Fruit fly (Drosophila melanogaster) whole organism, embryonic: ENCODE measurements around the gene CG34125.
A peak's percentile ranks its signal among the peaks of the same experiment; 100 is the strongest.

ENCODE experiments used
- Atf3 ChIP-seq: fragments of 200-800 bp; sonication (Bioruptor generic); optimal IDR thresholded peaks from 3 replicates; lab custom pipeline; 2016; ENCODE audit warnings: missing biosample characterization, missing genetic modification characterization
- B-H2 ChIP-seq: fragments of 200-800 bp; sonication (Bioruptor generic); optimal IDR thresholded peaks from 2 replicates; lab custom pipeline; 2018; ENCODE audit warnings: missing biosample characterization, mild to moderate bottlenecking, missing genetic modification characterization
- CG10209 ChIP-seq: fragments of 200-800 bp; sonication (Bioruptor generic); optimal IDR thresholded peaks from 3 replicates; lab custom pipeline; 2017; ENCODE audit warnings: missing biosample characterization, mild to moderate bottlenecking, missing genetic modification characterization, missing genetic modification reagents
- CG10431 ChIP-seq: fragments of 200-800 bp; sonication (Bioruptor generic); optimal IDR thresholded peaks from 3 replicates; lab custom pipeline; 2018; ENCODE audit warnings: missing biosample characterization, mild to moderate bottlenecking, missing genetic modification characterization
- CG10462 ChIP-seq: fragments of 200-800 bp; sonication (Bioruptor generic); optimal IDR thresholded peaks from 2 replicates; lab custom pipeline; 2016; ENCODE audit warnings: missing biosample characterization, missing genetic modification characterization
- CG10959 ChIP-seq: fragments of 200-800 bp; sonication (Bioruptor generic); IDR thresholded peaks from 2 replicates; pipeline ENCODE4 v1.3.6; 2022; ENCODE audit warnings: missing biosample characterization, missing genetic modification characterization
- CG10979 ChIP-seq: fragments of 200-800 bp; sonication (Bioruptor generic); optimal IDR thresholded peaks from 2 replicates; lab custom pipeline; 2018; ENCODE audit warnings: missing biosample characterization, mild to moderate bottlenecking, missing genetic modification characterization, moderate library complexity
- CG11504 ChIP-seq: fragments of 200-800 bp; sonication (Bioruptor generic); optimal IDR thresholded peaks from 3 replicates; lab custom pipeline; 2019; ENCODE audit warnings: missing biosample characterization, mild to moderate bottlenecking, missing genetic modification characterization, moderate library complexity
- CG12219 ChIP-seq: fragments of 200-800 bp; sonication (Bioruptor generic); optimal IDR thresholded peaks from 3 replicates; lab custom pipeline; 2018; ENCODE audit warnings: missing biosample characterization, mild to moderate bottlenecking, missing genetic modification characterization
- CG12299 ChIP-seq: fragments of 200-800 bp; sonication (Bioruptor generic); optimal IDR thresholded peaks from 2 replicates; lab custom pipeline; 2018; ENCODE audit warnings: missing biosample characterization, mild to moderate bottlenecking, missing genetic modification characterization
- CG15514 ChIP-seq: fragments of 200-800 bp; sonication (Bioruptor generic); optimal IDR thresholded peaks from 3 replicates; lab custom pipeline; 2017; ENCODE audit warnings: missing biosample characterization, missing genetic modification characterization, mild to moderate bottlenecking, moderate library complexity, missing genetic modification reagents
- CG16815 ChIP-seq: fragments of 200-800 bp; sonication (Bioruptor generic); optimal IDR thresholded peaks from 3 replicates; lab custom pipeline; 2017; ENCODE audit warnings: missing biosample characterization, mild to moderate bottlenecking, missing genetic modification characterization
- CG17568 ChIP-seq: fragments of 200-800 bp; sonication (Bioruptor generic); optimal IDR thresholded peaks from 2 replicates; lab custom pipeline; 2018; ENCODE audit warnings: missing biosample characterization, mild to moderate bottlenecking, missing genetic modification characterization, moderate library complexity
- CG3065 ChIP-seq: fragments of 200-800 bp; sonication (Bioruptor generic); optimal IDR thresholded peaks from 2 replicates; lab custom pipeline; 2016; ENCODE audit warnings: missing biosample characterization, missing genetic modification characterization
- CG31388 ChIP-seq: fragments of 200-800 bp; sonication (Bioruptor generic); optimal IDR thresholded peaks from 2 replicates; lab custom pipeline; 2016; ENCODE audit warnings: missing biosample characterization, missing genetic modification characterization
- CG3995 ChIP-seq: fragments of 200-800 bp; sonication (Bioruptor generic); optimal IDR thresholded peaks from 3 replicates; lab custom pipeline; 2016; ENCODE audit warnings: missing biosample characterization, missing genetic modification characterization
- CG4820 ChIP-seq: fragments of 200-800 bp; sonication (Bioruptor generic); optimal IDR thresholded peaks from 3 replicates; lab custom pipeline; 2016; ENCODE audit warnings: missing biosample characterization, missing genetic modification characterization
- CG7839 ChIP-seq: fragments of 200-800 bp; sonication (Bioruptor generic); optimal IDR thresholded peaks from 3 replicates; lab custom pipeline; 2018; ENCODE audit warnings: missing biosample characterization, mild to moderate bottlenecking, missing genetic modification characterization, moderate library complexity
- CG8478 ChIP-seq: fragments of >200 bp; optimal IDR thresholded peaks from 2 replicates; lab custom pipeline; 2018
- CG9817 ChIP-seq: fragments of 200-800 bp; sonication (Bioruptor generic); optimal IDR thresholded peaks from 2 replicates; lab custom pipeline; 2018; ENCODE audit warnings: missing biosample characterization, mild to moderate bottlenecking, missing genetic modification characterization, moderate library complexity
- Camta ChIP-seq: fragments of 200-800 bp; sonication (Bioruptor generic); optimal IDR thresholded peaks from 2 replicates; lab custom pipeline; 2016; ENCODE audit warnings: missing biosample characterization, missing genetic modification characterization
- HLH4C ChIP-seq: fragments of 200-800 bp; sonication (Bioruptor generic); IDR thresholded peaks from 3 replicates; pipeline ENCODE4 v1.3.6; 2022; ENCODE audit warnings: missing biosample characterization, missing genetic modification characterization; ENCODE audit not compliant: partially characterized antibody
- HLH54F ChIP-seq: fragments of 200-800 bp; sonication (Bioruptor generic); optimal IDR thresholded peaks from 3 replicates; lab custom pipeline; 2016; ENCODE audit warnings: missing biosample characterization, missing genetic modification characterization
- Lpt ChIP-seq: fragments of >200 bp; optimal IDR thresholded peaks from 2 replicates; lab custom pipeline; 2018; ENCODE audit warnings: missing biosample characterization, missing genetic modification characterization
- MTF-1 ChIP-seq: fragments of 200-800 bp; sonication (Bioruptor generic); optimal IDR thresholded peaks from 2 replicates; lab custom pipeline; 2018; ENCODE audit warnings: missing biosample characterization, mild to moderate bottlenecking, missing genetic modification characterization, borderline replicate concordance
- Mad ChIP-seq: fragments of 200-800 bp; sonication (Bioruptor generic); optimal IDR thresholded peaks from 2 replicates; lab custom pipeline; 2016; ENCODE audit warnings: missing biosample characterization, missing genetic modification characterization
- Nf-YB ChIP-seq: fragments of 200-800 bp; sonication (Bioruptor generic); optimal IDR thresholded peaks from 3 replicates; lab custom pipeline; 2019; ENCODE audit warnings: missing biosample characterization, mild to moderate bottlenecking, missing genetic modification characterization, moderate library complexity
- Poxn ChIP-seq: fragments of 200-800 bp; sonication (Bioruptor generic); IDR thresholded peaks from 2 replicates; pipeline ENCODE4 v1.3.6; 2022; ENCODE audit warnings: missing biosample characterization, missing genetic modification characterization
- Sox100B ChIP-seq: fragments of 200-800 bp; sonication (Bioruptor generic); optimal IDR thresholded peaks from 3 replicates; lab custom pipeline; 2018; ENCODE audit warnings: missing biosample characterization, mild to moderate bottlenecking, missing genetic modification characterization
- Sry-δ ChIP-seq: fragments of 200-800 bp; sonication (Bioruptor generic); optimal IDR thresholded peaks from 2 replicates; lab custom pipeline; 2016; ENCODE audit warnings: missing biosample characterization, missing genetic modification characterization
- YL-1 ChIP-seq: fragments of 200-800 bp; sonication (Bioruptor generic); optimal IDR thresholded peaks from 3 replicates; lab custom pipeline; 2017; ENCODE audit warnings: missing biosample characterization, mild to moderate bottlenecking, missing genetic modification characterization
- ab ChIP-seq: fragments of 200-800 bp; sonication (Bioruptor generic); optimal IDR thresholded peaks from 2 replicates; lab custom pipeline; 2016; ENCODE audit warnings: missing biosample characterization, missing genetic modification characterization
- ash1 ChIP-seq: fragments of 200-800 bp; sonication (Bioruptor generic); optimal IDR thresholded peaks from 2 replicates; lab custom pipeline; 2018; ENCODE audit warnings: missing biosample characterization, mild to moderate bottlenecking, missing genetic modification characterization
- btn ChIP-seq: fragments of 200-800 bp; sonication (Bioruptor generic); optimal IDR thresholded peaks from 2 replicates; lab custom pipeline; 2016; ENCODE audit warnings: missing biosample characterization, missing genetic modification characterization
- cg ChIP-seq: fragments of 200-800 bp; sonication (Bioruptor generic); optimal IDR thresholded peaks from 3 replicates; lab custom pipeline; 2019; ENCODE audit warnings: missing biosample characterization, mild to moderate bottlenecking, missing genetic modification characterization, moderate library complexity
- ci ChIP-seq: fragments of 200-800 bp; sonication (Bioruptor generic); IDR thresholded peaks from 3 replicates; pipeline ENCODE4 v1.3.6; 2022; ENCODE audit warnings: missing biosample characterization, missing genetic modification characterization
- exex ChIP-seq: fragments of 200-800 bp; sonication (Bioruptor generic); optimal IDR thresholded peaks from 4 replicates; lab custom pipeline; 2018; ENCODE audit warnings: missing biosample characterization, mild to moderate bottlenecking, missing genetic modification characterization, moderate library complexity
- h ChIP-seq: fragments of >200 bp; optimal IDR thresholded peaks from 2 replicates; lab custom pipeline; 2017
- mld ChIP-seq: fragments of 200-800 bp; sonication (Bioruptor generic); IDR thresholded peaks from 3 replicates; pipeline ENCODE4 v1.3.6; 2022; ENCODE audit warnings: missing biosample characterization, missing genetic modification characterization; ENCODE audit not compliant: partially characterized antibody
- oc ChIP-seq: fragments of 200-800 bp; sonication (Bioruptor generic); optimal IDR thresholded peaks from 2 replicates; lab custom pipeline; 2018; ENCODE audit warnings: missing biosample characterization, mild to moderate bottlenecking, missing genetic modification characterization, moderate library complexity
- prd ChIP-seq, 3 experiments: fragments of >200 bp in 2 of 3; fragments of 200-800 bp in 1 of 3; sonication (Bioruptor generic) in 1 of 3; optimal IDR thresholded peaks in 2 of 3; IDR thresholded peaks in 1 of 3; 2 replicates in 2 of 3; 3 replicates in 1 of 3; pipeline versions ENCODE4 v1.3.6 to Lab custom; 2017 to 2022; ENCODE audit warnings: missing biosample characterization in 1 of 3, missing genetic modification characterization in 1 of 3
- repo ChIP-seq: fragments of 200-800 bp; sonication (Bioruptor generic); optimal IDR thresholded peaks from 2 replicates; lab custom pipeline; 2016; ENCODE audit warnings: missing biosample characterization, missing genetic modification characterization
- schlank ChIP-seq: fragments of 200-800 bp; sonication (Bioruptor generic); optimal IDR thresholded peaks from 2 replicates; lab custom pipeline; 2018; ENCODE audit warnings: missing biosample characterization, mild to moderate bottlenecking, missing genetic modification characterization
- sens ChIP-seq: fragments of 200-800 bp; sonication (Bioruptor generic); peaks from one replicate; lab custom pipeline; 2016; ENCODE audit warnings: missing biosample characterization, missing genetic modification characterization
- sisA ChIP-seq: fragments of 200-800 bp; sonication (Bioruptor generic); IDR thresholded peaks from 2 replicates; pipeline ENCODE4 v1.3.6; 2022; ENCODE audit warnings: missing biosample characterization, missing genetic modification characterization
- sr ChIP-seq: fragments of 200-800 bp; sonication (Bioruptor generic); IDR thresholded peaks from 3 replicates; pipeline ENCODE4 v1.3.6; 2022; ENCODE audit warnings: missing biosample characterization, missing genetic modification characterization
- tna ChIP-seq: fragments of 200-800 bp; sonication (Bioruptor generic); IDR thresholded peaks from 2 replicates; pipeline ENCODE4 v1.3.6; 2022; ENCODE audit warnings: missing biosample characterization, missing genetic modification characterization; ENCODE audit not compliant: partially characterized antibody
- unc-4 ChIP-seq: fragments of 200-800 bp; sonication (Bioruptor generic); IDR thresholded peaks from 2 replicates; pipeline ENCODE4 v1.3.6; 2022; ENCODE audit warnings: missing biosample characterization, missing genetic modification characterization; ENCODE audit not compliant: partially characterized antibody
- wor ChIP-seq: fragments of 200-800 bp; sonication (Bioruptor generic); IDR thresholded peaks from 2 replicates; pipeline ENCODE4 v1.3.6; 2022; ENCODE audit warnings: missing biosample characterization, missing genetic modification characterization
- zen2 ChIP-seq: fragments of 200-800 bp; sonication (Bioruptor generic); IDR thresholded peaks from 3 replicates; pipeline ENCODE4 v1.3.6; 2022; ENCODE audit warnings: missing biosample characterization, missing genetic modification characterization; ENCODE audit not compliant: partially characterized antibody
- zfh1 ChIP-seq: fragments of 200-800 bp; sonication (Bioruptor generic); IDR thresholded peaks from 3 replicates; pipeline ENCODE4 v1.3.6; 2022; ENCODE audit warnings: missing biosample characterization, missing genetic modification characterization

Gene CG34125

DNA sequence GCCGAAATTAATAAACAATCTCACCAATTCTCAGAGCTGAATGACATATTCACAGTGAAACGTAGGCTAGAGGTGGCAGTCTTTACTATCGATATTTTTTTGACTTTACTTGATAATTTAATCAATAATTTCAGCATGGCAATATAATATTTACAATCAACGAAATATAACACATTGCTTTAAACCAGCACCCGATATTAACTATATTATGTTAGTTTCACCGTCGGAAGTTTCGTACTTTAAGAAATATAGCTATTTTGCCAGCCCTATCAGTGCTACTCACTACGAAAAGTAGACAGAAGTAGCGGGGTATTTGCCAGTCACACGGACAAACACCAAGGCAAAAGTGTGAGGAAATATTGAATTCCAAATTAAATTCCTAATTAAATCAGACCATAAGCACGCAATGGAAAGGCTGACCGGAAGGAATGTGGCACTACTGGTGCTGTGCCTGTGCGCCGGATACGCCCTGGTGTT, 45.3 kb downstream of the CG34125 start, which contains the start of the genes CG31917, Tfb5 and SelT (continued):
- TF ChIP-seq CG3065 (GFP tag; lab: Kevin White, UChicago) (no peak), CG11504 (tag; lab: Kevin White, UChicago) (peak; percentile 65), CG31388 (no peak), CG17568 (GFP tag; lab: Kevin White, UChicago) (no peak), ab (GFP tag; lab: Kevin White, UChicago) (no peak), Sox100B (GFP tag; lab: Kevin White, UChicago) (no peak), wor (GFP tag; lab: Robert Waterston, UW) (no peak), CG10979 (tag; lab: Kevin White, UChicago) (peak; percentile 39), MTF-1 (GFP tag; lab: Kevin White, UChicago) (no peak), CG10431 (GFP tag; lab: Kevin White, UChicago) (no peak), CG9817 (peak; percentile 75), zfh1 (peak; percentile 59; the same call in 1 of the 3 replicates), repo (GFP tag; lab: Kevin White, UChicago) (peak; percentile 35), Poxn (GFP tag; lab: Robert Waterston, UW) (no peak), CG15514 (GFP tag; lab: Kevin White, UChicago) (peak; percentile 60), CG16815 (GFP tag; lab: Kevin White, UChicago) (no peak), mld (GFP tag; lab: Robert Waterston, UW) (no peak), Nf-YB (GFP tag; lab: Kevin White, UChicago) (no peak), cg (GFP tag; lab: Kevin White, UChicago) (no peak), CG3995 (GFP tag; lab: Kevin White, UChicago) (peak; percentile 52), sens (GFP tag; lab: Kevin White, UChicago) (peak; percentile 89), CG10209 (peak; percentile 41), sisA (peak; percentile 59; the same call in 1 of the 2 replicates), CG12219 (peak; percentile 11), Atf3 (no peak), Sry-δ (GFP tag; lab: Kevin White, UChicago) (peak; percentile 91), prd (optimal IDR thresholded peaks at IDR 0.05; lab: Kevin White, UChicago) (no peak), prd (GFP tag; IDR thresholded peaks at IDR 0.05; lab: Robert Waterston, UW) (peak; percentile 55; the same call in 2 of the 3 replicates), schlank (peak; percentile 3), exex (no peak), Camta (no peak), YL-1 (GFP tag; lab: Kevin White, UChicago) (peak; percentile 73), zen2 (GFP tag; lab: Robert Waterston, UW) (peak; percentile 28; the same call in 2 of the 3 replicates), CG10462 (GFP tag; lab: Kevin White, UChicago) (peak; percentile 12), ash1 (no peak), unc-4 (GFP tag; lab: Robert Waterston, UW) (peak; percentile 79), ci (no peak), CG4820 (GFP tag; lab: Kevin White, UChicago) (peak; percentile 24), btn (GFP tag; lab: Kevin White, UChicago) (no peak), sr (GFP tag; lab: Robert Waterston, UW) (no peak), B-H2 (GFP tag; lab: Kevin White, UChicago) (peak; percentile 42), HLH54F (GFP tag; lab: Kevin White, UChicago) (peak; percentile 59), CG7839 (tag; lab: Kevin White, UChicago) (peak; percentile 59), HLH4C (peak; percentile 65), oc (tag; lab: Kevin White, UChicago) (no peak), Lpt (GFP tag; lab: Kevin White, UChicago) (no peak), CG8478 (lab: Kevin White, UChicago) (no peak), tna (GFP tag; lab: Robert Waterston, UW) (no peak), CG12299 (peak; percentile 59), Mad (GFP tag; lab: Kevin White, UChicago) (peak; percentile 40), h (lab: Kevin White, UChicago) (no peak), CG10959 (GFP tag; lab: Robert Waterston, UW) (no peak)
